Worm (Caenorhabditis elegans) whole organism, L2 larva: ENCODE results near the gene C13G5.2.

Experiments used
- nhr-6 ChIP-seq: fragments of 150-350 bp; optimal IDR thresholded peaks from 2 replicates; lab custom pipeline; 2014; ENCODE audit warnings: missing biosample characterization, missing genetic modification characterization

The C13G5.2 gene

DNA sequence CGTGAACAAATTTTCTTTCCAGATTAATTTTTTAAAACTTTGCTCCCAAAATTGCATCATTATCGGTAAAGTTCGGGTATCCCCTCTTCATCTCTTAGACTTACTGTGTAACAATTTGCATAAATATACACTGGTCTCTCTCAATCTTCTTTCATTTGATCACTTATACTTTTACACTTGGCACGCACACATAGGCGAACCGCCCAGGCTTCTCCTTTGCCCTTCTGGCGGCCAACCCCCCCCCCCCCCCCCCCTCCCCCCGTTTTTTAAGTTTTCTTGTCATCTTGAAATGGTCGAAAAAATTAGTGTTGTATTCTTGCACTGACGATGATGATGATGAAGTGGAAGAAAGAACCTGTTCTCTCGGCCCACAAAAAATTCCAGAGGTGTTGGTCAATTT lies 48.0 kb downstream of the C13G5.2 start:
- no peak for TF ChIP-seq nhr-6
